Worm (Caenorhabditis elegans): ENCODE results near the gene R09E10.5.

ce11 chrIV:10252350-10252792 is 49.7 kb downstream of the R09E10.5 start:
- TF ChIP-seq tbx-9 (tag; optimal IDR thresholded peaks at IDR 0.05; ENCODE audit: borderline replicate concordance) (no peak), dpl-1 (GFP tag; optimal IDR thresholded peaks at IDR 0.05) (no peak), ama-1 (optimal IDR thresholded peaks at IDR 0.05) (no peak), ama-1 (GFP tag; optimal IDR thresholded peaks at IDR 0.05) (no peak), let-607 (tag; optimal IDR thresholded peaks at IDR 0.05) (peak; percentile 65 to 75), athp-1 (tag; optimal IDR thresholded peaks at IDR 0.05) (no peak), nhr-90 (tag; optimal IDR thresholded peaks at IDR 0.05) (peak; percentile 50)
